Worm (Caenorhabditis elegans): ENCODE results near the gene aip-1.
A peak's percentile ranks its signal among the peaks of the same experiment; 100 is the strongest.

The aip-1 gene

ce11 chrV:13981677-13982076 is 30.5 kb upstream of the aip-1 start:
- TF ChIP-seq lsy-27 (tag; optimal IDR thresholded peaks at IDR 0.05; ENCODE audit: borderline replicate concordance, insufficient read depth) (no peak), lir-1 (GFP tag; conservative IDR thresholded peaks at IDR 0.05) (no peak), F23B12.7 (tag; optimal IDR thresholded peaks at IDR 0.05; ENCODE audit: insufficient read depth) (no peak), C06A6.2 (GFP tag; conservative IDR thresholded peaks at IDR 0.05) (no peak), cebp-2 (GFP tag; IDR thresholded peaks at IDR 0.05) (no peak), madf-6 (GFP tag; IDR thresholded peaks at IDR 0.05) (no peak), F52B5.7 (tag; optimal IDR thresholded peaks at IDR 0.05) (no peak), nfya-2 (GFP tag; IDR thresholded peaks at IDR 0.05) (no peak), ztf-3 (GFP tag; optimal IDR thresholded peaks at IDR 0.05) (no peak), nhr-120 (GFP tag; IDR thresholded peaks at IDR 0.05) (no peak), somi-1 (GFP tag; optimal IDR thresholded peaks at IDR 0.05) (no peak), ztf-26 (tag; optimal IDR thresholded peaks at IDR 0.05) (no peak), bed-1 (GFP tag; IDR thresholded peaks at IDR 0.05) (no peak), nhr-179 (tag; optimal IDR thresholded peaks at IDR 0.05) (no peak)

ce11 chrV:13984828-13985227 is 27.3 kb upstream of the aip-1 start, which contains the start of gene end-1:
Gene end-1 (plus strand): TSS chrV:13985128.
- TF ChIP-seq aptf-2 (GFP tag; conservative IDR thresholded peaks at IDR 0.05) (no peak), C06A6.2 (GFP tag; conservative IDR thresholded peaks at IDR 0.05) (no peak), tbx-9 (tag; optimal IDR thresholded peaks at IDR 0.05; ENCODE audit: borderline replicate concordance) (no peak), dox-1 (GFP tag; IDR thresholded peaks at IDR 0.05) (no peak), madf-3 (GFP tag; IDR thresholded peaks at IDR 0.05) (no peak), madf-10 (tag; optimal IDR thresholded peaks at IDR 0.05) (no peak), cebp-1 (GFP tag; IDR thresholded peaks at IDR 0.05) (no peak), cebp-1 (tag; optimal IDR thresholded peaks at IDR 0.05) (no peak), zfh-2 (GFP tag; conservative IDR thresholded peaks at IDR 0.05) (no peak), hmg-1.2 (GFP tag; IDR thresholded peaks at IDR 0.05) (no peak), C17E4.6 (GFP tag; IDR thresholded peaks at IDR 0.05) (no peak), dpff-1 (tag; optimal IDR thresholded peaks at IDR 0.05) (no peak), hsf-1 (GFP tag; IDR thresholded peaks at IDR 0.05) (no peak), lsy-27 (tag; optimal IDR thresholded peaks at IDR 0.05; ENCODE audit: borderline replicate concordance, insufficient read depth) (no peak), T07F8.4 (tag; optimal IDR thresholded peaks at IDR 0.05) (no peak), efl-1 (GFP tag; optimal IDR thresholded peaks at IDR 0.05) (no peak), egl-44 (GFP tag; IDR thresholded peaks at IDR 0.05) (no peak), ceh-40 (GFP tag; IDR thresholded peaks at IDR 0.05) (no peak)

- TF ChIP-seq ama-1 (optimal IDR thresholded peaks at IDR 0.05) (no peak), ama-1 (GFP tag; optimal IDR thresholded peaks at IDR 0.05) (peak in 1 of 2 experiments; percentile 24), ceh-79 (tag; optimal IDR thresholded peaks at IDR 0.05) (peak; percentile 12), Y79H2A.3 (GFP tag; conservative IDR thresholded peaks at IDR 0.05) (no peak), nhr-80 (tag; optimal IDR thresholded peaks at IDR 0.05) (peak; percentile 67), hrde-1 (tag; optimal IDR thresholded peaks at IDR 0.05; ENCODE audit: borderline replicate concordance) (no peak), Y56A3A.18 (GFP tag; IDR thresholded peaks at IDR 0.05) (0 out of 2 replicates have a peak, but pooled peaks have one; percentile 48), madf-6 (GFP tag; IDR thresholded peaks at IDR 0.05) (peak; percentile 52), snpc-4 (GFP tag; optimal IDR thresholded peaks at IDR 0.05) (no peak), snpc-4 (tag; optimal IDR thresholded peaks at IDR 0.05) (peak in 1 of 4 experiments; percentile 3), lin-54 (GFP tag; optimal IDR thresholded peaks at IDR 0.05) (no peak), hmg-1.2 (GFP tag; IDR thresholded peaks at IDR 0.05) (peak; percentile 13; the same call in 1 of the 2 replicates), mel-28 (tag; optimal IDR thresholded peaks at IDR 0.05; ENCODE audit: borderline replicate concordance) (no peak), nfyb-1 (GFP tag; IDR thresholded peaks at IDR 0.05) (0 out of 2 replicates have a peak, but pooled peaks have one; percentile 17), nhr-90 (tag; optimal IDR thresholded peaks at IDR 0.05) (no peak)
These were observed 25.3 kb upstream of the aip-1 start for ce11 chrV:13986823-13987222.
